Fruit fly (Drosophila melanogaster): ENCODE results near the gene CG17124.

The CG17124 gene

dm6 chr2L:10703281-10703680 is 52.8 kb downstream of the CG17124 start, which contains the start of gene CG6415 (continued):
- TF ChIP-seq net (GFP tag; optimal IDR thresholded peaks at IDR 0.05) (peak; percentile 45), Gug (GFP tag; IDR thresholded peaks at IDR 0.05) (peak; percentile 78), CG8319 (GFP tag; optimal IDR thresholded peaks at IDR 0.05) (no peak), CG6808 (GFP tag; optimal IDR thresholded peaks at IDR 0.05) (no peak), topi (GFP tag; optimal IDR thresholded peaks at IDR 0.05) (peak; percentile 28), Blimp-1 (GFP tag; optimal IDR thresholded peaks at IDR 0.05) (no peak), Hr38 (GFP tag; optimal IDR thresholded peaks at IDR 0.05) (no peak)

- TF ChIP-seq CG6163 (GFP tag; IDR thresholded peaks at IDR 0.05) (no peak), OdsH (GFP tag; optimal IDR thresholded peaks at IDR 0.05) (no peak), ss (GFP tag; optimal IDR thresholded peaks at IDR 0.05) (no peak), svp (GFP tag) (peak; percentile 23), Blimp-1 (GFP tag; optimal IDR thresholded peaks at IDR 0.05) (no peak), CG8119 (GFP tag; IDR thresholded peaks at IDR 0.05) (no peak), net (GFP tag; optimal IDR thresholded peaks at IDR 0.05) (no peak), salr (GFP tag; optimal IDR thresholded peaks at IDR 0.05) (no peak), fkh (GFP tag; optimal IDR thresholded peaks at IDR 0.05) (peak; percentile 15)
Measured at dm6 chr2L:10701499-10702062, 54.5 kb downstream of the CG17124 start, which contains the start of gene Lip1. Gene Lip1 (minus strand): TSS chr2L:10701544.

DNA sequence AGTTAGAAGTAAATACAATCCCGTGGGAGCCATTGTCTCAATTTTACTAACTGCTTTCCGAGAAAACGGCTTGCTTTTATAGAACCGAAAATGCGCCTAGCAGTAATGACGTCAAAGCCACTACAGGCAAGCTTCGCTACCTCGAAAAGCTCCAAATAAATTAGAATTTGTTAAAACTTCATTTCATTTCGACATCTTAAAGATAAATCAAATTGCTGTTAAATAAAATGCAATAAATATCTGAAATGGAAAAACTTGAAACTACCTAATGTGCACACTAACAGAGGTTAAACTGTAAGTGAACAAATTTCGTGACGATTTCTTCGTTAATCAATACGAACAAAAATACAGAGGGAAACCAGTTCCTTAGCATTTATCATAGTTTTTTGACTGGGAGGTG is 58.1 kb downstream of the CG17124 start, which contains the start of gene CG7300:
Gene CG7300 (minus strand): TSS at position 52 of the 400 bp plus-strand sequence.
- TF ChIP-seq esn (GFP tag; optimal IDR thresholded peaks at IDR 0.05) (no peak), CG32006 (GFP tag; optimal IDR thresholded peaks at IDR 0.05) (peak; percentile 27), CG6808 (GFP tag; optimal IDR thresholded peaks at IDR 0.05) (no peak), svp (GFP tag) (peak; percentile 18), achi (GFP tag; optimal IDR thresholded peaks at IDR 0.05) (no peak), vri (GFP tag; optimal IDR thresholded peaks at IDR 0.05) (no peak), Ets21C (GFP tag; optimal IDR thresholded peaks at IDR 0.05) (no peak), CG9139 (GFP tag; optimal IDR thresholded peaks at IDR 0.05) (no peak), CG15336 (GFP tag; IDR thresholded peaks at IDR 0.05) (no peak), eg (GFP tag; IDR thresholded peaks at IDR 0.05) (0 out of 3 replicates have a peak, but pooled peaks have one; percentile 13), cyc (GFP tag; optimal IDR thresholded peaks at IDR 0.05) (no peak), lz (GFP tag; optimal IDR thresholded peaks at IDR 0.05) (no peak), Hr4 (GFP tag; optimal IDR thresholded peaks at IDR 0.05) (no peak), net (GFP tag; optimal IDR thresholded peaks at IDR 0.05) (no peak), fd59A (GFP tag; optimal IDR thresholded peaks at IDR 0.05) (no peak), CG16779 (tag; optimal IDR thresholded peaks at IDR 0.05) (no peak), Eip78C (GFP tag) (peak; percentile 81), CG6854 (GFP tag; optimal IDR thresholded peaks at IDR 0.05) (no peak), acj6 (GFP tag; optimal IDR thresholded peaks at IDR 0.05) (no peak), CG3032 (tag; optimal IDR thresholded peaks at IDR 0.05) (no peak), CG11902 (GFP tag; optimal IDR thresholded peaks at IDR 0.05) (no peak)
